Worm (Caenorhabditis elegans): ENCODE results near the gene gpa-3.

- TF ChIP-seq nhr-12 (tag; optimal IDR thresholded peaks at IDR 0.05), result no peak
- no peak for TF ChIP-seq nhr-21 (tag; optimal IDR thresholded peaks at IDR 0.05)
- no peak for TF ChIP-seq lin-13 (GFP tag; optimal IDR thresholded peaks at IDR 0.05)
- TF ChIP-seq snpc-4 (tag; optimal IDR thresholded peaks at IDR 0.05), result no peak
- no peak for TF ChIP-seq ztf-4 (tag; optimal IDR thresholded peaks at IDR 0.05)
- TF ChIP-seq ama-1 (optimal IDR thresholded peaks at IDR 0.05), result no peak
Measured at ce11 chrV:9384359-9384758, 24.8 kb upstream of the gpa-3 start.

All from whole organism, L2 larva.